Fruit fly (Drosophila melanogaster) whole organism, embryonic: ENCODE measurements around the gene CG44139.

Source experiments
- Adf1 ChIP-seq: fragments of 200-800 bp; sonication (Bioruptor generic); IDR thresholded peaks from 2 replicates; pipeline ENCODE4 v1.3.6; 2022; ENCODE audit warnings: missing biosample characterization, missing genetic modification characterization
- Blimp-1 ChIP-seq: fragments of 200-800 bp; sonication (Bioruptor generic); optimal IDR thresholded peaks from 3 replicates; lab custom pipeline; 2018; ENCODE audit warnings: missing biosample characterization, missing genetic modification characterization, mild to moderate bottlenecking, moderate library complexity, missing genetic modification reagents
- CG10147 ChIP-seq: fragments of 200-800 bp; sonication (Bioruptor generic); optimal IDR thresholded peaks from 2 replicates; lab custom pipeline; 2019; ENCODE audit warnings: missing biosample characterization, mild to moderate bottlenecking, missing genetic modification characterization, moderate library complexity
- CG1024 ChIP-seq: fragments of 200-800 bp; sonication (Bioruptor generic); IDR thresholded peaks from 2 replicates; pipeline ENCODE4 v1.3.6; 2022; ENCODE audit warnings: missing biosample characterization, missing genetic modification characterization
- CG10321 ChIP-seq: fragments of 200-800 bp; sonication (Bioruptor generic); IDR thresholded peaks from 2 replicates; pipeline ENCODE4 v1.3.6; 2022; ENCODE audit warnings: missing biosample characterization, missing genetic modification characterization
- CG10979 ChIP-seq: fragments of 200-800 bp; sonication (Bioruptor generic); optimal IDR thresholded peaks from 2 replicates; lab custom pipeline; 2018; ENCODE audit warnings: missing biosample characterization, mild to moderate bottlenecking, missing genetic modification characterization, moderate library complexity
- CG11723 ChIP-seq: fragments of 200-800 bp; sonication (Bioruptor generic); optimal IDR thresholded peaks from 2 replicates; lab custom pipeline; 2017; ENCODE audit warnings: missing biosample characterization, mild to moderate bottlenecking, missing genetic modification characterization
- CG12942 ChIP-seq: fragments of 200-800 bp; sonication (Bioruptor generic); optimal IDR thresholded peaks from 3 replicates; lab custom pipeline; 2016; ENCODE audit warnings: missing biosample characterization, missing genetic modification characterization
- CG14014 ChIP-seq: fragments of 200-800 bp; sonication (Bioruptor generic); IDR thresholded peaks from 2 replicates; pipeline ENCODE4 v1.3.6; 2022; ENCODE audit warnings: missing biosample characterization, missing genetic modification characterization
- CG14441 ChIP-seq: fragments of 200-800 bp; sonication (Bioruptor generic); IDR thresholded peaks from 2 replicates; pipeline ENCODE4 v1.3.6; 2022; ENCODE audit warnings: missing biosample characterization, missing genetic modification characterization
- CG14667 ChIP-seq: fragments of 200-800 bp; sonication (Bioruptor generic); IDR thresholded peaks from 2 replicates; pipeline ENCODE4 v1.3.6; 2022; ENCODE audit warnings: missing biosample characterization, missing genetic modification characterization
- CG17361 ChIP-seq: fragments of 200-800 bp; sonication (Bioruptor generic); IDR thresholded peaks from 3 replicates; pipeline ENCODE4 v1.3.6; 2022; ENCODE audit warnings: missing biosample characterization, missing genetic modification characterization
- CG31365 ChIP-seq: fragments of 200-800 bp; sonication (Bioruptor generic); optimal IDR thresholded peaks from 2 replicates; lab custom pipeline; 2018; ENCODE audit warnings: missing biosample characterization, mild to moderate bottlenecking, missing genetic modification characterization
- CG4328 ChIP-seq: fragments of 200-800 bp; sonication (Bioruptor generic); optimal IDR thresholded peaks from 3 replicates; lab custom pipeline; 2017; ENCODE audit warnings: missing biosample characterization, missing genetic modification reagents, missing genetic modification characterization
- CG43689 ChIP-seq: fragments of 200-800 bp; sonication (Bioruptor generic); IDR thresholded peaks from 2 replicates; pipeline ENCODE4 v1.3.6; 2022; ENCODE audit warnings: missing biosample characterization, missing genetic modification characterization
- CG4617 ChIP-seq: fragments of 200-800 bp; sonication (Bioruptor generic); optimal IDR thresholded peaks from 3 replicates; lab custom pipeline; 2016; ENCODE audit warnings: missing biosample characterization, missing genetic modification characterization, borderline replicate concordance
- CG5953 ChIP-seq: fragments of 200-800 bp; sonication (Bioruptor generic); IDR thresholded peaks from 2 replicates; pipeline ENCODE4 v1.3.6; 2022; ENCODE audit warnings: missing biosample characterization, missing genetic modification characterization
- CG6689 ChIP-seq: fragments of 200-800 bp; sonication (Bioruptor generic); IDR thresholded peaks from 2 replicates; pipeline ENCODE4 v1.3.6; 2022; ENCODE audit warnings: missing biosample characterization, missing genetic modification characterization
- CG7271 ChIP-seq: fragments of 200-800 bp; sonication (Bioruptor generic); optimal IDR thresholded peaks from 2 replicates; lab custom pipeline; 2018; ENCODE audit warnings: missing biosample characterization, mild to moderate bottlenecking, missing genetic modification characterization, moderate library complexity
- CG7786 ChIP-seq: fragments of 200-800 bp; sonication (Bioruptor generic); optimal IDR thresholded peaks from 2 replicates; lab custom pipeline; 2016; ENCODE audit warnings: missing biosample characterization, missing genetic modification characterization
- CG7839 ChIP-seq: fragments of 200-800 bp; sonication (Bioruptor generic); optimal IDR thresholded peaks from 3 replicates; lab custom pipeline; 2018; ENCODE audit warnings: missing biosample characterization, mild to moderate bottlenecking, missing genetic modification characterization, moderate library complexity
- CkIIα-i1 ChIP-seq: fragments of 200-800 bp; sonication (Bioruptor generic); IDR thresholded peaks from 2 replicates; pipeline ENCODE4 v1.3.6; 2022; ENCODE audit warnings: missing biosample characterization, missing genetic modification characterization
- Dad ChIP-seq: fragments of 200-800 bp; sonication (Bioruptor generic); optimal IDR thresholded peaks from 3 replicates; lab custom pipeline; 2016; ENCODE audit warnings: missing biosample characterization, missing genetic modification characterization
- E2f2 ChIP-seq: fragments of 200-800 bp; sonication (Bioruptor generic); IDR thresholded peaks from 2 replicates; pipeline ENCODE4 v1.3.6; 2022; ENCODE audit warnings: missing biosample characterization, missing genetic modification characterization
- Fer2 ChIP-seq: fragments of 200-800 bp; sonication (Bioruptor generic); optimal IDR thresholded peaks from 2 replicates; lab custom pipeline; 2018; ENCODE audit warnings: missing biosample characterization, mild to moderate bottlenecking, missing genetic modification characterization, moderate library complexity
- Gug ChIP-seq: fragments of 200-800 bp; sonication (Bioruptor generic); IDR thresholded peaks from 4 replicates; pipeline ENCODE4 v1.3.6; 2022; ENCODE audit warnings: missing biosample characterization, missing genetic modification characterization
- MBD-R2 ChIP-seq: fragments of 200-800 bp; sonication (Bioruptor generic); IDR thresholded peaks from 2 replicates; pipeline ENCODE4 v1.3.6; 2022; ENCODE audit warnings: missing biosample characterization, missing genetic modification characterization
- MTF-1 ChIP-seq: fragments of 200-800 bp; sonication (Bioruptor generic); optimal IDR thresholded peaks from 2 replicates; lab custom pipeline; 2018; ENCODE audit warnings: missing biosample characterization, mild to moderate bottlenecking, missing genetic modification characterization, borderline replicate concordance
- Mes4 ChIP-seq: fragments of 200-800 bp; sonication (Bioruptor generic); optimal IDR thresholded peaks from 2 replicates; lab custom pipeline; 2016; ENCODE audit warnings: missing biosample characterization, missing genetic modification characterization
- Nf-YC ChIP-seq: fragments of 200-800 bp; optimal IDR thresholded peaks from 3 replicates; lab custom pipeline; 2019; ENCODE audit warnings: missing biosample characterization, mild to moderate bottlenecking, missing genetic modification characterization, moderate library complexity
- NfI ChIP-seq: fragments of 200-800 bp; sonication (Bioruptor generic); optimal IDR thresholded peaks from 3 replicates; lab custom pipeline; 2018; ENCODE audit warnings: missing biosample characterization, mild to moderate bottlenecking, missing genetic modification characterization, moderate library complexity
- Trl ChIP-seq, 3 experiments: fragments of >200 bp in 2 of 3; fragments of 200-800 bp in 1 of 3; sonication (Bioruptor generic) in 1 of 3; optimal IDR thresholded peaks; 2 replicates in 1 of 3; 3 replicates in 2 of 3; lab custom pipeline; 2016 to 2017; ENCODE audit warnings: missing biosample characterization in 1 of 3, missing genetic modification characterization in 1 of 3
- crp ChIP-seq, 2 experiments: fragments of 200-800 bp; sonication (Bioruptor generic); optimal IDR thresholded peaks; 2 replicates in 1 of 2; 3 replicates in 1 of 2; lab custom pipeline; 2017; ENCODE audit warnings: missing biosample characterization in 2 of 2, missing genetic modification characterization in 2 of 2, mild to moderate bottlenecking in 1 of 2, moderate library complexity in 1 of 2
- da ChIP-seq: fragments of 200-800 bp; sonication (Bioruptor generic); optimal IDR thresholded peaks from 2 replicates; lab custom pipeline; 2016; ENCODE audit warnings: missing biosample characterization, missing genetic modification characterization
- ems ChIP-seq: fragments of 200-800 bp; sonication (Bioruptor generic); optimal IDR thresholded peaks from 3 replicates; lab custom pipeline; 2016; ENCODE audit warnings: missing biosample characterization, missing genetic modification characterization
- exex ChIP-seq: fragments of 200-800 bp; sonication (Bioruptor generic); optimal IDR thresholded peaks from 4 replicates; lab custom pipeline; 2018; ENCODE audit warnings: missing biosample characterization, mild to moderate bottlenecking, missing genetic modification characterization, moderate library complexity
- fd64A ChIP-seq: fragments of 200-800 bp; sonication (Bioruptor generic); optimal IDR thresholded peaks from 3 replicates; lab custom pipeline; 2018; ENCODE audit warnings: missing biosample characterization, mild to moderate bottlenecking, missing genetic modification characterization
- insv ChIP-seq, 2 experiments: fragments of 200-800 bp; sonication (Bioruptor generic); optimal IDR thresholded peaks; 3 replicates each; lab custom pipeline; 2016 to 2018; ENCODE audit warnings: missing biosample characterization in 2 of 2, missing genetic modification characterization in 2 of 2
- mirr ChIP-seq: fragments of 200-800 bp; sonication (Bioruptor generic); optimal IDR thresholded peaks from 3 replicates; lab custom pipeline; 2018; ENCODE audit warnings: missing biosample characterization, mild to moderate bottlenecking, missing genetic modification characterization
- nerfin-1 ChIP-seq: fragments of 200-800 bp; sonication (Bioruptor generic); optimal IDR thresholded peaks from 3 replicates; lab custom pipeline; 2019; ENCODE audit warnings: missing biosample characterization, mild to moderate bottlenecking, missing genetic modification characterization, moderate library complexity
- nerfin-2 ChIP-seq: fragments of 200-800 bp; sonication (Bioruptor generic); IDR thresholded peaks from 2 replicates; pipeline ENCODE4 v1.3.6; 2022; ENCODE audit warnings: missing biosample characterization, missing genetic modification characterization; ENCODE audit not compliant: partially characterized antibody
- run ChIP-seq: fragments of 200-800 bp; sonication (Bioruptor generic); optimal IDR thresholded peaks from 3 replicates; lab custom pipeline; 2018; ENCODE audit warnings: missing biosample characterization, mild to moderate bottlenecking, missing genetic modification characterization
- sqz ChIP-seq: fragments of 200-800 bp; sonication (Bioruptor generic); optimal IDR thresholded peaks from 3 replicates; lab custom pipeline; 2018; ENCODE audit warnings: missing biosample characterization, mild to moderate bottlenecking, missing genetic modification characterization
- sr ChIP-seq: fragments of 200-800 bp; sonication (Bioruptor generic); IDR thresholded peaks from 3 replicates; pipeline ENCODE4 v1.3.6; 2022; ENCODE audit warnings: missing biosample characterization, missing genetic modification characterization
- stwl ChIP-seq: fragments of 200-800 bp; sonication (Bioruptor generic); optimal IDR thresholded peaks from 3 replicates; lab custom pipeline; 2018; ENCODE audit warnings: missing biosample characterization, mild to moderate bottlenecking, missing genetic modification characterization, moderate library complexity
- unpg ChIP-seq: fragments of 200-800 bp; sonication (Bioruptor generic); optimal IDR thresholded peaks from 3 replicates; lab custom pipeline; 2018; ENCODE audit warnings: missing biosample characterization, mild to moderate bottlenecking, missing genetic modification characterization, moderate library complexity
- vnd ChIP-seq: fragments of 200-800 bp; sonication (Bioruptor generic); IDR thresholded peaks from 3 replicates; pipeline ENCODE4 v1.3.6; 2022; ENCODE audit warnings: missing biosample characterization, missing genetic modification characterization; ENCODE audit not compliant: partially characterized antibody
- zen ChIP-seq: fragments of 200-800 bp; sonication (Bioruptor generic); optimal IDR thresholded peaks from 3 replicates; lab custom pipeline; 2018; ENCODE audit warnings: missing biosample characterization, mild to moderate bottlenecking, missing genetic modification characterization, moderate library complexity
- zfh1 ChIP-seq: fragments of 200-800 bp; sonication (Bioruptor generic); IDR thresholded peaks from 3 replicates; pipeline ENCODE4 v1.3.6; 2022; ENCODE audit warnings: missing biosample characterization, missing genetic modification characterization

Gene CG44139

dm6 chr2L:2433494-2434054 is 9.0 kb downstream of the CG44139 start:
- TF ChIP-seq sqz (GFP tag; lab: Kevin White, UChicago) (peak; percentile 40), Trl (optimal IDR thresholded peaks at IDR 0.05; lab: Kevin White, UChicago) (no peak), Trl (GFP tag; optimal IDR thresholded peaks at IDR 0.05; lab: Kevin White, UChicago) (peak; percentile 87), CG12942 (peak; percentile 80), CkIIα-i1 (GFP tag; lab: Robert Waterston, UW) (peak; percentile 43; the same call in 1 of the 2 replicates), CG1024 (GFP tag; lab: Robert Waterston, UW) (peak; percentile 76), unpg (GFP tag; lab: Kevin White, UChicago) (peak; percentile 88), CG10147 (GFP tag; lab: Kevin White, UChicago) (peak; percentile 60), CG5953 (GFP tag; lab: Robert Waterston, UW) (peak; percentile 78; the same call in 1 of the 2 replicates), MBD-R2 (GFP tag; lab: Robert Waterston, UW) (peak; percentile 47; the same call in 1 of the 2 replicates), mirr (GFP tag; lab: Kevin White, UChicago) (no peak), CG4328 (GFP tag; lab: Kevin White, UChicago) (no peak), sr (peak; percentile 22; the same call in 1 of the 3 replicates), CG7271 (tag; lab: Kevin White, UChicago) (no peak), stwl (tag; lab: Kevin White, UChicago) (no peak), exex (tag; lab: Kevin White, UChicago) (no peak), Nf-YC (tag; lab: Kevin White, UChicago) (peak; percentile 29), Dad (GFP tag; lab: Kevin White, UChicago) (peak; percentile 76), CG11723 (GFP tag; lab: Kevin White, UChicago) (peak; percentile 72), zfh1 (GFP tag; lab: Robert Waterston, UW) (peak; percentile 93), CG7786 (GFP tag; lab: Kevin White, UChicago) (peak; percentile 58), CG14441 (GFP tag; lab: Robert Waterston, UW) (peak; percentile 87), ems (peak; percentile 74), Gug (peak; percentile 68; the same call in 3 of the 4 replicates), fd64A (peak; percentile 56), da (GFP tag; lab: Kevin White, UChicago) (peak; percentile 55), MTF-1 (peak; percentile 51), CG43689 (GFP tag; lab: Robert Waterston, UW) (peak; percentile 54; the same call in 1 of the 2 replicates), CG7839 (peak; percentile 86), CG10321 (GFP tag; lab: Robert Waterston, UW) (peak; percentile 53; the same call in 1 of the 2 replicates), vnd (GFP tag; lab: Robert Waterston, UW) (no peak), CG14014 (peak; percentile 80), crp (GFP tag; optimal IDR thresholded peaks at IDR 0.05; lab: Kevin White, UChicago) (peak in 1 of 2 experiments; percentile 34), Fer2 (tag; lab: Kevin White, UChicago) (peak; percentile 24), CG6689 (GFP tag; lab: Robert Waterston, UW) (peak; percentile 86), Blimp-1 (GFP tag; lab: Kevin White, UChicago) (peak; percentile 67), CG10979 (tag; lab: Kevin White, UChicago) (peak; percentile 83), CG17361 (GFP tag; lab: Robert Waterston, UW) (peak; percentile 81), Adf1 (GFP tag; lab: Robert Waterston, UW) (no peak), E2f2 (peak; percentile 61), run (tag; lab: Kevin White, UChicago) (peak; percentile 63), CG31365 (tag; lab: Kevin White, UChicago) (peak; percentile 34), zen (tag; lab: Kevin White, UChicago) (peak; percentile 32), nerfin-2 (GFP tag; lab: Robert Waterston, UW) (no peak), nerfin-1 (tag; lab: Kevin White, UChicago) (peak; percentile 72), NfI (GFP tag; lab: Kevin White, UChicago) (peak; percentile 86), Mes4 (GFP tag; lab: Kevin White, UChicago) (peak; percentile 86), CG14667 (GFP tag; lab: Robert Waterston, UW) (peak; percentile 46), insv (GFP tag; optimal IDR thresholded peaks at IDR 0.05; lab: Kevin White, UChicago) (no peak), CG4617 (GFP tag; lab: Kevin White, UChicago) (peak; percentile 60)
